Fruit fly (Drosophila melanogaster) whole organism, wandering third instar larva: Measurements from ENCODE around the gene Acsf2.

Experiments
- Abd-B ChIP-seq: fragments of >200 bp; optimal IDR thresholded peaks from 2 replicates; lab custom pipeline; 2017; ENCODE audit warnings: missing biosample characterization, missing genetic modification characterization
- CG32264 ChIP-seq: fragments of 200-800 bp; sonication (Bioruptor generic); optimal IDR thresholded peaks from 2 replicates; lab custom pipeline; 2016; ENCODE audit warnings: missing biosample characterization, missing genetic modification characterization
- CG9705 ChIP-seq: fragments of 200-800 bp; sonication (Bioruptor generic); optimal IDR thresholded peaks from 2 replicates; lab custom pipeline; 2018; ENCODE audit warnings: missing biosample characterization, mild to moderate bottlenecking, missing genetic modification characterization
- CrebA ChIP-seq: fragments of 200-800 bp; sonication (Bioruptor generic); optimal IDR thresholded peaks from 2 replicates; lab custom pipeline; 2016; ENCODE audit warnings: missing biosample characterization, mild to moderate bottlenecking, missing genetic modification characterization, borderline replicate concordance
- Dfd ChIP-seq: fragments of >200 bp; optimal IDR thresholded peaks from 2 replicates; lab custom pipeline; 2017; ENCODE audit warnings: missing biosample characterization, missing genetic modification characterization
- Dif ChIP-seq: fragments of 200-275, 200-300 bp; sonication (Bioruptor generic); optimal IDR thresholded peaks from 2 replicates; lab custom pipeline; 2018; ENCODE audit warnings: missing biosample characterization, missing genetic modification characterization; ENCODE audit not compliant: partially characterized antibody
- GATAd ChIP-seq: sonication (Bioruptor generic); optimal IDR thresholded peaks from 2 replicates; lab custom pipeline; 2016; ENCODE audit warnings: missing biosample characterization, missing genetic modification characterization
- HLH106 ChIP-seq: fragments of 200-800 bp; optimal IDR thresholded peaks from 3 replicates; lab custom pipeline; 2019; ENCODE audit warnings: missing biosample characterization, mild to moderate bottlenecking, missing genetic modification characterization, moderate library complexity
- Hnf4 ChIP-seq: fragments of 200-800 bp; sonication (Bioruptor generic); optimal IDR thresholded peaks from 2 replicates; lab custom pipeline; 2016; ENCODE audit warnings: missing biosample characterization, mild to moderate bottlenecking, missing genetic modification characterization
- Hr78 ChIP-seq: fragments of >200 bp; optimal IDR thresholded peaks from 2 replicates; lab custom pipeline; 2017; ENCODE audit warnings: missing biosample characterization, missing genetic modification characterization
- Hr83 ChIP-seq: fragments of 200-300 bp; sonication (Bioruptor generic); optimal IDR thresholded peaks from 2 replicates; lab custom pipeline; 2016; ENCODE audit warnings: missing biosample characterization, mild to moderate bottlenecking, missing genetic modification characterization, moderate library complexity; ENCODE audit not compliant: poor library complexity, severe bottlenecking
- Jra ChIP-seq: sonication (Bioruptor generic); optimal IDR thresholded peaks from 2 replicates; lab custom pipeline; 2016; ENCODE audit warnings: missing biosample characterization, missing genetic modification characterization
- Mio ChIP-seq: sonication (Bioruptor generic); optimal IDR thresholded peaks from 2 replicates; lab custom pipeline; 2016; ENCODE audit warnings: missing biosample characterization, missing genetic modification characterization
- Myc ChIP-seq: fragments of >200 bp; optimal IDR thresholded peaks from 2 replicates; lab custom pipeline; 2017
- N ChIP-seq: fragments of >200 bp; optimal IDR thresholded peaks from 2 replicates; lab custom pipeline; 2018; ENCODE audit warnings: missing biosample characterization, missing external identifiers, missing genetic modification characterization
- OdsH ChIP-seq: fragments of 200-800 bp; sonication (Bioruptor generic); optimal IDR thresholded peaks from 2 replicates; lab custom pipeline; 2016; ENCODE audit warnings: missing biosample characterization, mild to moderate bottlenecking, missing genetic modification characterization
- Rel ChIP-seq, 2 experiments: fragments of 200-800 bp; sonication (Bioruptor generic) in 1 of 2; optimal IDR thresholded peaks; 2 replicates in 1 of 2; 3 replicates in 1 of 2; lab custom pipeline; 2016 to 2019; ENCODE audit warnings: mild to moderate bottlenecking in 2 of 2, missing biosample characterization in 2 of 2, missing genetic modification characterization in 2 of 2, moderate library complexity in 1 of 2
- Sp1 ChIP-seq: fragments of 200-800 bp; sonication (Bioruptor generic); optimal IDR thresholded peaks from 3 replicates; lab custom pipeline; 2019; ENCODE audit warnings: missing biosample characterization, mild to moderate bottlenecking, missing genetic modification characterization, moderate library complexity
- Vsx2 ChIP-seq: fragments of 200-300, 225-300 bp; sonication (Bioruptor generic); optimal IDR thresholded peaks from 2 replicates; lab custom pipeline; 2018; ENCODE audit warnings: missing biosample characterization, missing genetic modification characterization; ENCODE audit not compliant: partially characterized antibody
- br ChIP-seq: fragments of 200-800 bp; sonication (Bioruptor generic); optimal IDR thresholded peaks from 2 replicates; lab custom pipeline; 2016; ENCODE audit warnings: missing biosample characterization, missing genetic modification characterization
- brk ChIP-seq: fragments of 200-800 bp; sonication (Bioruptor generic); optimal IDR thresholded peaks from 2 replicates; lab custom pipeline; 2016; ENCODE audit warnings: missing biosample characterization, mild to moderate bottlenecking, missing genetic modification characterization
- dl ChIP-seq, 2 experiments: fragments of 175-275, 200-275 bp in 1 of 2; fragments of 200-275 bp in 1 of 2; sonication (Bioruptor generic); optimal IDR thresholded peaks; lab custom pipeline; 2018; ENCODE audit warnings: mild to moderate bottlenecking in 2 of 2, missing biosample characterization in 2 of 2, missing genetic modification characterization in 2 of 2, moderate library complexity in 2 of 2; ENCODE audit not compliant: partially characterized antibody in 2 of 2, insufficient read depth in 1 of 2
- dmrt93B ChIP-seq: fragments of 200-800 bp; sonication (Bioruptor generic); optimal IDR thresholded peaks from 2 replicates; lab custom pipeline; 2018; ENCODE audit warnings: missing biosample characterization, mild to moderate bottlenecking, missing genetic modification characterization
- dsf ChIP-seq: sonication (Bioruptor generic); optimal IDR thresholded peaks from 2 replicates; lab custom pipeline; 2016; ENCODE audit warnings: missing biosample characterization, missing genetic modification characterization, borderline replicate concordance
- ey ChIP-seq: fragments of 200-800 bp; sonication (Bioruptor generic); optimal IDR thresholded peaks from 2 replicates; lab custom pipeline; 2016; ENCODE audit warnings: missing biosample characterization, missing genetic modification characterization
- foxo ChIP-seq, 2 experiments: fragments of 200-800 bp; sonication (Bioruptor generic); optimal IDR thresholded peaks; 2 replicates in 1 of 2; 3 replicates in 1 of 2; lab custom pipeline; 2016 to 2017; ENCODE audit warnings: missing biosample characterization in 2 of 2, missing genetic modification characterization in 2 of 2
- fru ChIP-seq: fragments of 200-800 bp; sonication (Bioruptor generic); optimal IDR thresholded peaks from 3 replicates; lab custom pipeline; 2016; ENCODE audit warnings: missing biosample characterization, mild to moderate bottlenecking, missing genetic modification characterization
- h ChIP-seq: fragments of 200-800 bp; sonication (Bioruptor generic); optimal IDR thresholded peaks from 3 replicates; lab custom pipeline; 2016; ENCODE audit warnings: missing biosample characterization, mild to moderate bottlenecking, missing genetic modification characterization
- jim ChIP-seq: fragments of 175-275, 200-325 bp; sonication (Bioruptor generic); optimal IDR thresholded peaks from 2 replicates; lab custom pipeline; 2016; ENCODE audit warnings: missing biosample characterization, mild to moderate bottlenecking, missing genetic modification characterization
- lola ChIP-seq: fragments of >200 bp; optimal IDR thresholded peaks from 2 replicates; lab custom pipeline; 2017; ENCODE audit warnings: missing biosample characterization, missing genetic modification characterization
- pan ChIP-seq: fragments of >200 bp; optimal IDR thresholded peaks from 2 replicates; lab custom pipeline; 2017
- psq ChIP-seq: fragments of 200-800 bp; sonication (Bioruptor generic); optimal IDR thresholded peaks from 3 replicates; lab custom pipeline; 2017; ENCODE audit warnings: missing biosample characterization, mild to moderate bottlenecking, missing genetic modification characterization, moderate library complexity
- rgr ChIP-seq: fragments of 200-800 bp; sonication (Bioruptor generic); optimal IDR thresholded peaks from 3 replicates; lab custom pipeline; 2016; ENCODE audit warnings: missing biosample characterization, mild to moderate bottlenecking, missing genetic modification characterization
- sage ChIP-seq: fragments of 200-800 bp; sonication (Bioruptor generic); optimal IDR thresholded peaks from 2 replicates; lab custom pipeline; 2016; ENCODE audit warnings: missing biosample characterization, mild to moderate bottlenecking, missing genetic modification characterization
- sv ChIP-seq: fragments of 200-800 bp; sonication (Bioruptor generic); optimal IDR thresholded peaks from 3 replicates; lab custom pipeline; 2016; ENCODE audit warnings: missing biosample characterization, missing genetic modification characterization
- tai ChIP-seq: sonication (Bioruptor generic); optimal IDR thresholded peaks from 2 replicates; lab custom pipeline; 2016; ENCODE audit warnings: missing biosample characterization, missing genetic modification characterization
- usp ChIP-seq: fragments of >200 bp; optimal IDR thresholded peaks from 2 replicates; lab custom pipeline; 2017; ENCODE audit warnings: missing biosample characterization, missing genetic modification characterization
- woc ChIP-seq: sonication (Bioruptor generic); optimal IDR thresholded peaks from 2 replicates; lab custom pipeline; 2016; ENCODE audit warnings: missing biosample characterization, mild to moderate bottlenecking, missing genetic modification characterization

Acsf2 gene

DNA sequence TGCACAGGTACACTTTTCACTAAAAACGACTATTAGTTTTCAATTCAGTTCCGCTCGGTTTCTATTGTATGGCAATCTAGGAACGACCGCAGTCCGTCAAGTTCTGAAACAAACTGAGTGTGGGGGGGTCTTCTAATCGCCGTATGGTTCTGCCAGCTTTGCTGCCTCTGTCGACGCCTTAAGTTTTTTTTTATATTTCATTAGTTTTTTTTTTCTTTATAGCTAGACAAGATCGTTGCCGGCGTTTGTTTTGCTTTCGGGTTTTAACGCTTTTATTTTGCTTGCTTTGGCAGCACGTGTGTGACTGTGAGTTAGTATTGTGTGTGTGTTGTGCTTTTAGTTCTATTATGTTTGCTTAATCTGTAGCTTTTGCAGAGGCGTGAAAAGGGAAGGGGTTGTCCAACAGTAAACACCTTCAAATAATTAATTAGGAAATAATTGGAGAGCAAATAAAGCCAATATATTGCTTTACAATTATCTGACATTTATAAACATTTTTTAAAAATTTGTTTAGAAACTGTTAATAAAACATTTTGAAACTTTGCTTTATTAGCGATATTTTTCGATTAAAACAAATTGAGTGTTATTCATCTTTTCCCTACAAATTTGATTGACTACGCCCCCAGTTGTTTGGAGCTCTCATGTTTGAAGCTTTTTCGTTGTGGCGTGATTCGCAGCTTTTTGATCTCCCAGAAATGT lies at the start of gene Acsf2:
TSS of gene Acsf2 (minus strand) at position 116 of the 699 bp plus-strand sequence.
- TF ChIP-seq CG32264 (GFP tag; lab: Kevin White, UChicago), result peak; percentile 32
- peak; percentile 47 to 95 for TF ChIP-seq foxo (GFP tag; optimal IDR thresholded peaks at IDR 0.05; lab: Kevin White, UChicago)
- peak; percentile 93 for TF ChIP-seq h (GFP tag; lab: Kevin White, UChicago)
- TF ChIP-seq br (GFP tag; lab: Kevin White, UChicago), result peak; percentile 88
- TF ChIP-seq Myc (lab: Kevin White, UChicago), result no peak
- TF ChIP-seq sv (GFP tag; lab: Kevin White, UChicago), result peak; percentile 93
- peak; percentile 82 for TF ChIP-seq psq (GFP tag; lab: Kevin White, UChicago)
- TF ChIP-seq lola (GFP tag; lab: Kevin White, UChicago), result no peak
- TF ChIP-seq Hr83 (GFP tag; lab: Kevin White, UChicago), result no peak
- peak; percentile 61 for TF ChIP-seq woc
- peak; percentile 80 for TF ChIP-seq CG9705 (GFP tag; lab: Kevin White, UChicago)
- peak; percentile 90 for TF ChIP-seq ey
- no peak for TF ChIP-seq jim (GFP tag; lab: Kevin White, UChicago)
- peak; percentile 49 for TF ChIP-seq Rel (GFP tag; optimal IDR thresholded peaks at IDR 0.05; lab: Kevin White, UChicago)
- peak; percentile 55 for TF ChIP-seq Rel (tag; optimal IDR thresholded peaks at IDR 0.05; lab: Kevin White, UChicago)
- TF ChIP-seq Sp1, result peak; percentile 84
- peak; percentile 93 for TF ChIP-seq HLH106 (tag; lab: Kevin White, UChicago)
- peak; percentile 53 for TF ChIP-seq brk (GFP tag; lab: Kevin White, UChicago)
- TF ChIP-seq Jra (GFP tag; lab: Kevin White, UChicago), result peak; percentile 60
- no peak for TF ChIP-seq Mio
- peak; percentile 89 for TF ChIP-seq fru
- TF ChIP-seq dmrt93B, result peak; percentile 80
- TF ChIP-seq OdsH (GFP tag; lab: Kevin White, UChicago), result peak; percentile 95
- peak; percentile 19 for TF ChIP-seq CrebA (GFP tag; lab: Kevin White, UChicago)
- TF ChIP-seq Dfd (GFP tag; lab: Kevin White, UChicago), result peak; percentile 68
- TF ChIP-seq usp, result no peak
- TF ChIP-seq Hnf4 (GFP tag; lab: Kevin White, UChicago), result peak; percentile 77
- TF ChIP-seq GATAd (GFP tag; lab: Kevin White, UChicago), result peak; percentile 69
- peak; percentile 92 for TF ChIP-seq rgr (GFP tag; lab: Kevin White, UChicago)
- peak; percentile 54 for TF ChIP-seq tai

DNA sequence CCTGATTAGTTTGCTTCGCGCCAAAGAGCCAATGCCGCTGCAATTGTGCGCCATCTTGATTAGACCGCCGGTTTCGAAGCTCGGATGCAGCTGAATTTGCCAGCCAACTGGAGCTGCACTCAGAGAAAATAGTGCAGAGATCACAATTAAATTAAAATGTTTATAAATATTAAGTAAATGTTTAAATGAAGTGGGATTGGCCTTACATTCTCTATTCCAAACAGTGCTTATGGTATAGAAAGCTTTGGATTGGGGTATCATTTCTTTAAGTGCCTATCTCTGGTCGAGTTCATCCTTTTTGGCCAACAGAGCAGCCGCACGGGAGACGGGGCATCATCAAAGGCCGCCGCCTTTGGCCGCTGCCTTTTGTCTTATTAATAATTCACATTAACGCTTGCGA lies 44.2 kb upstream of the Acsf2 start:
- TF ChIP-seq CG9705 (GFP tag; lab: Kevin White, UChicago) (no peak), sage (GFP tag; lab: Kevin White, UChicago) (no peak), Jra (GFP tag; lab: Kevin White, UChicago) (no peak), pan (no peak), GATAd (GFP tag; lab: Kevin White, UChicago) (no peak), dsf (GFP tag; lab: Kevin White, UChicago) (no peak), Dfd (GFP tag; lab: Kevin White, UChicago) (no peak), jim (GFP tag; lab: Kevin White, UChicago) (no peak), CrebA (GFP tag; lab: Kevin White, UChicago) (no peak), Hnf4 (GFP tag; lab: Kevin White, UChicago) (peak; percentile 41), dmrt93B (peak; percentile 1), tai (no peak), dl (GFP tag; optimal IDR thresholded peaks at IDR 0.05; lab: Kevin White, UChicago; ENCODE audit: insufficient read depth in 1 of 2, partially characterized antibody in 2 of 2) (no peak), fru (peak; percentile 64), Myc (lab: Kevin White, UChicago) (no peak), OdsH (GFP tag; lab: Kevin White, UChicago) (peak; percentile 69), ey (peak; percentile 59), psq (GFP tag; lab: Kevin White, UChicago) (peak; percentile 32), Hr78 (GFP tag; lab: Kevin White, UChicago) (no peak), Dif (no peak), lola (GFP tag; lab: Kevin White, UChicago) (no peak), CG32264 (GFP tag; lab: Kevin White, UChicago) (no peak), rgr (GFP tag; lab: Kevin White, UChicago) (peak; percentile 29), usp (no peak), Vsx2 (GFP tag; lab: Kevin White, UChicago) (no peak), br (GFP tag; lab: Kevin White, UChicago) (peak; percentile 43), Hr83 (GFP tag; lab: Kevin White, UChicago) (no peak), HLH106 (tag; lab: Kevin White, UChicago) (peak; percentile 63), Rel (GFP tag; optimal IDR thresholded peaks at IDR 0.05; lab: Kevin White, UChicago) (no peak), Rel (tag; optimal IDR thresholded peaks at IDR 0.05; lab: Kevin White, UChicago) (no peak), Abd-B (GFP tag; lab: Kevin White, UChicago) (no peak), foxo (GFP tag; optimal IDR thresholded peaks at IDR 0.05; lab: Kevin White, UChicago) (peak in 1 of 2 experiments; percentile 64), woc (no peak), N (no peak), sv (GFP tag; lab: Kevin White, UChicago) (no peak), Sp1 (peak; percentile 59), Mio (no peak), brk (GFP tag; lab: Kevin White, UChicago) (no peak), h (GFP tag; lab: Kevin White, UChicago) (peak; percentile 35)
- TF ChIP-seq, all 38 proteins: peak for 12
